Worm (Caenorhabditis elegans): ENCODE data around the gene R08D7.5.

DNA sequence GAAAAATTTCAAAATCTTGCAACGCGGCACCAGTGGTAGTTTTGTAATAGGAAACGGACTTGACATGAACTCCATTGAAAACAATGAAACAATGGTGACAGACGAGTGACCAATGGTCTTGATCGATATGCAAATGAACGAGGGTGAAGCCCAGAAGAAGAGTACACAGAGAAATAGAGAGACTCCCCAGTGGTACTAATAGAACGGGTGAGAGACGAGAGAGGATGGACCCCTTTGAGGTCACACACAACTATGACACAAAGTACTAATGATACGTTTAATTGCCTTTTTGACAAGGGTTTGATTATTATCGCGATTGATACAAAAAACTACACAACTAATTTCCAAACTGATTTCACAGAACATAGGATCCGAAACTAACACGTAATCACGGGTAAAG is 36.1 kb downstream of the R08D7.5 start, which contains the start of gene F59B2.8:
- TF ChIP-seq ztf-4 (tag; optimal IDR thresholded peaks at IDR 0.05) (no peak), mdl-1 (tag; optimal IDR thresholded peaks at IDR 0.05) (no peak), ceh-82 (tag; optimal IDR thresholded peaks at IDR 0.05) (no peak), nhr-77 (tag; optimal IDR thresholded peaks at IDR 0.05) (no peak), snpc-4 (tag; optimal IDR thresholded peaks at IDR 0.05) (no peak), lsy-2 (tag; optimal IDR thresholded peaks at IDR 0.05) (no peak), ama-1 (optimal IDR thresholded peaks at IDR 0.05) (no peak), nhr-28 (tag; optimal IDR thresholded peaks at IDR 0.05) (no peak), Y116A8C.19 (tag; optimal IDR thresholded peaks at IDR 0.05; ENCODE audit: borderline replicate concordance) (no peak), unc-62 (GFP tag; optimal IDR thresholded peaks at IDR 0.05) (no peak), nhr-76 (tag; optimal IDR thresholded peaks at IDR 0.05) (no peak), sox-4 (tag; optimal IDR thresholded peaks at IDR 0.05) (no peak)
